Worm (Caenorhabditis elegans) whole organism, early embryonic: ENCODE data around the gene B0212.3.

Experiments used
- B0310.2 ChIP-seq: sonication (generic microtip); optimal IDR thresholded peaks from 2 replicates; lab custom pipeline; 2016; ENCODE audit warnings: mild to moderate bottlenecking, missing genetic modification characterization, missing compliant biosample characterization
- F13C5.2 ChIP-seq: sonication (generic microtip); optimal IDR thresholded peaks from 2 replicates; lab custom pipeline; 2017; ENCODE audit warnings: mild to moderate bottlenecking, missing genetic modification characterization, inconsistent platforms, missing compliant biosample characterization
- aly-1 ChIP-seq: sonication (generic microtip); optimal IDR thresholded peaks from 2 replicates; lab custom pipeline; 2016; ENCODE audit warnings: missing genetic modification characterization, missing compliant biosample characterization
- ama-1 ChIP-seq: fragments of 150-350 bp; optimal IDR thresholded peaks from 2 replicates; lab custom pipeline; 2014
- ceh-13 ChIP-seq: fragments of 200-800 bp; sonication (Bioruptor generic); optimal IDR thresholded peaks from 2 replicates; lab custom pipeline; 2018; ENCODE audit warnings: mild to moderate bottlenecking, missing genetic modification characterization, missing compliant biosample characterization
- ceh-36 ChIP-seq: sonication (generic microtip); optimal IDR thresholded peaks from 2 replicates; lab custom pipeline; 2016; ENCODE audit warnings: missing genetic modification characterization, inconsistent platforms, missing compliant biosample characterization
- ets-7 ChIP-seq: sonication (generic microtip); optimal IDR thresholded peaks from 2 replicates; lab custom pipeline; 2016; ENCODE audit warnings: missing genotype, missing genetic modification characterization, missing compliant biosample characterization
- flt-1 ChIP-seq: fragments of 200-800 bp; sonication (Bioruptor generic); IDR thresholded peaks from 2 replicates; pipeline ENCODE4 v1.3.6; 2022; ENCODE audit warnings: missing genetic modification characterization, missing compliant biosample characterization
- hmbx-1 ChIP-seq: sonication (generic microtip); optimal IDR thresholded peaks from 2 replicates; lab custom pipeline; 2016; ENCODE audit warnings: mild to moderate bottlenecking, missing genetic modification characterization, missing compliant biosample characterization
- hmg-4 ChIP-seq: fragments of 200-800 bp; sonication (Bioruptor generic); optimal IDR thresholded peaks from 2 replicates; lab custom pipeline; 2018; ENCODE audit warnings: mild to moderate bottlenecking, missing genetic modification characterization, missing compliant biosample characterization
- hnd-1 ChIP-seq: sonication (generic microtip); optimal IDR thresholded peaks from 2 replicates; lab custom pipeline; 2016; ENCODE audit warnings: missing genetic modification characterization, missing compliant biosample characterization
- pes-1 ChIP-seq: fragments of 200-800 bp; sonication (Bioruptor generic); IDR thresholded peaks from 2 replicates; pipeline ENCODE4 v1.3.6; 2022; ENCODE audit warnings: missing genetic modification reagents, missing genetic modification characterization, missing compliant biosample characterization
- scrt-1 ChIP-seq: fragments of 200-800 bp; sonication (Bioruptor generic); IDR thresholded peaks from 2 replicates; pipeline ENCODE4 v1.3.6; 2022; ENCODE audit warnings: missing genetic modification characterization, missing compliant biosample characterization
- sea-1 ChIP-seq: fragments of 200-800 bp; sonication (Bioruptor generic); conservative IDR thresholded peaks from 2 replicates; pipeline ENCODE4 v1.3.6; 2022; ENCODE audit warnings: missing genetic modification characterization, missing compliant biosample characterization
- tbx-11 ChIP-seq: fragments of 200-800 bp; sonication (Bioruptor generic); IDR thresholded peaks from 2 replicates; pipeline ENCODE4 v1.3.6; 2022; ENCODE audit warnings: missing genetic modification characterization, missing compliant biosample characterization
- tbx-37 ChIP-seq: fragments of 200-800 bp; sonication (Bioruptor generic); conservative IDR thresholded peaks from 2 replicates; pipeline ENCODE4 v1.3.6; 2022; ENCODE audit warnings: missing genetic modification reagents, missing genetic modification characterization, missing compliant biosample characterization
- tra-4 ChIP-seq: sonication (generic microtip); optimal IDR thresholded peaks from 2 replicates; lab custom pipeline; 2017; ENCODE audit warnings: missing genetic modification characterization, missing compliant biosample characterization

B0212.3 gene

DNA sequence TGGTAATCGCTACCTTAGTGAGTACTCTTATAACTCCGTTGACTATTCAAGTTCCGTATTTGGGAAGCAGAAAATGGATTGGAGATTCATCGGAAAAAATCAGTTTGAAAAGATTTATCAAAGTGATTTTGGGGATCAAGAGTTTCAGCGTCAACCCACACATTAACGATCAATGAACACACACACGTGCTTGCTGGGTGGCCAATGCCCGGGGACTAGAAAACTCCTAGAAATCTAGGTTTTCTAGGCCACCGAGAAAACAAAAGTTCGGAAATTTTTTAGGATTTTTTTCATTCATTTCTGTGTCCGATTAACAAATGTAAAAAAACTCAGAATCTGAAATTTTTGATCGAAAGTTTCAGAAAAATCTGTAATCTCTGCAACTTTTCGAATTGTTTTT is 34.0 kb upstream of the B0212.3 start:
- peak; percentile 41 for TF ChIP-seq ama-1 (lab: Kevin White, UChicago)
- TF ChIP-seq tra-4: no peak

DNA sequence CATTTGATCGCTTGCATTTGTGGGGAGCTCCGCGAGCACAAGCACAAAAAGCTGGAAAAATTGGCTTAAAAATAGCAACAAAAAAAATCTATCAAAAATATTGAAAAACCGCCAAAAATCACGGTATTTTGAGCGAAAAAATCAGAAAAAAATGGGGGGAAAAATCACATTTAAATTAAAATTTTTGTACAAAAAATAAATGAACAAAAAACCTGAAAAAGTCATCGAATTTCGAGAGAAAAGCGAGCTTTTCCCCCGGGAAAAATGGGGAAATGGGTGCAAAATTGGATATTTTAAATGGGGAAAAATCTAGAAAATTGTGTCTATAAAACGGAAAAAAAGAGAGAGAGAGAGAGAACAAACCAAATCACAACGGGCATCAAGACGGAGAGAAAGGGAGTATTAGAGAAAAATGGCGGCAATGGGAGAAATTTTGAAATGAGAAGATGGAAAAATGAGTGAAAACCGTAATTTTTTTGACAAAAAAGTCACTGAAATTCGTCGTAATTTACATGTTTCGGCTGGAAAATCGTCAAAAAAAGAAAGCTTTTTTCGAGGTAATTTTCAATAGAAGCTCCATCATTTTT is 30.4 kb upstream of the B0212.3 start, which contains the start of gene ced-10:
Gene ced-10 (minus strand): TSS at position 51 of the 587 bp plus-strand sequence.
- TF ChIP-seq ceh-36 (tag; lab: Kevin White, UChicago) (no peak), B0310.2 (no peak), hmg-4 (no peak), flt-1 (GFP tag; lab: Robert Waterston, UW) (no peak), tbx-37 (GFP tag; lab: Robert Waterston, UW) (no peak)

DNA sequence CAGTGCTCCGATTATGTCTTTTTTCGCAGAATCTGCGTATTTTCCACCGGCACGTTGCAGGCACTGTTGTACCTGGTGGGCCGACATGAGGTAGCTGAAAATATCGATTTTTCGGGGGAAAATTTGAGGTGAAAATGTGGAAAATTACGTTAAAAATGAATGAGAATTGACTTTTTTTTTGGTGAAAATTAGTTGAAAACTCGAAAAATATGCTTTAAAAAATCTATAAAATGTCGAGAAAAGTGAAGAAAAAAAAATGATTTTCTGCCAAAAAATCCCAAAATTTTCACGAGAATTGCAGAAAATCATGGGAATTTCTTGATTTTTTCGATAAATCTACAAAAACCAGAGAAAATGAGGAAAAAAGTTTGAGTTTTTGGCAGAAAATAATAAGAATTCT is 25.5 kb upstream of the B0212.3 start, which contains the start of gene tsg-101:
Gene tsg-101 (minus strand): TSS at position 101 of the 400 bp plus-strand sequence.
- TF ChIP-seq pes-1 (GFP tag; lab: Robert Waterston, UW): no peak
- no peak for TF ChIP-seq tra-4
- TF ChIP-seq tbx-37 (GFP tag; lab: Robert Waterston, UW): no peak
- TF ChIP-seq hmbx-1 (tag; lab: Kevin White, UChicago): no peak
- TF ChIP-seq hmg-4: no peak
- no peak for TF ChIP-seq flt-1 (GFP tag; lab: Robert Waterston, UW)
- no peak for TF ChIP-seq ets-7 (tag; lab: Kevin White, UChicago)
- no peak for TF ChIP-seq sea-1 (GFP tag; lab: Robert Waterston, UW)
- no peak for TF ChIP-seq B0310.2
- TF ChIP-seq ceh-13: no peak
- TF ChIP-seq tbx-11: no peak
- no peak for TF ChIP-seq ceh-36 (tag; lab: Kevin White, UChicago)
- TF ChIP-seq hnd-1 (tag; lab: Kevin White, UChicago): no peak
- no peak for TF ChIP-seq aly-1 (tag; lab: Kevin White, UChicago)
- no peak for TF ChIP-seq scrt-1
- TF ChIP-seq F13C5.2 (tag; lab: Kevin White, UChicago): no peak

DNA sequence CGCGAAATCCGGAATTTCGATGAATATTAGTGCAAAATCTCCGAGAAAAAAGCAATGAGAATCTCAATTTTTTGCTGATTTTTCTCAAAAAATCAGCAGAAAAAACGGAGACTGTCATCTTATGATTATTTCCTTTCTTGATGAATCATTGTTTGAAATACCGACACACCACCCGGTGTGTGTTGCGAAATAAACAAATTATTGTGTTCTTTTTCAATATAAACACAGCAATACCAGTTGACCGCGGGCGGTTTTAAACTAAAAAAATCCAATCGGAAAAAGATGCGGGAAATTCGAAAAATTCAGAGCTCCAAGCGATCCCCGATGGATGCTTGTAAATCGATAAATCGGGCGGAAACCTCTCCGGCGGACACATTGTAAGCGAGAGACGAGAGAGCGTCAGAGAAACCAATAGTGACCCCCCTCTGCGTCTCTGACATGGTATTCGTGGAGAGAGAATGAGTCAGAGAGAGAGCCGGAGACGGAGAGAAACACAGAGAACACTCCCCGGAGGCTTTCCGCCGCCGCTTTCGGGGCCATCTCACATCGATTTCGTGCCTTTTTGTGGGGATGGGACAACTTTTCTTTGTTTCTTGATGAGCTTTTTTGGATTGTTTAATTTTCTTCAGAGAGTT is 24.4 kb upstream of the B0212.3 start:
- TF ChIP-seq flt-1 (GFP tag; lab: Robert Waterston, UW) (no peak), hmg-4 (peak; percentile 65)

DNA sequence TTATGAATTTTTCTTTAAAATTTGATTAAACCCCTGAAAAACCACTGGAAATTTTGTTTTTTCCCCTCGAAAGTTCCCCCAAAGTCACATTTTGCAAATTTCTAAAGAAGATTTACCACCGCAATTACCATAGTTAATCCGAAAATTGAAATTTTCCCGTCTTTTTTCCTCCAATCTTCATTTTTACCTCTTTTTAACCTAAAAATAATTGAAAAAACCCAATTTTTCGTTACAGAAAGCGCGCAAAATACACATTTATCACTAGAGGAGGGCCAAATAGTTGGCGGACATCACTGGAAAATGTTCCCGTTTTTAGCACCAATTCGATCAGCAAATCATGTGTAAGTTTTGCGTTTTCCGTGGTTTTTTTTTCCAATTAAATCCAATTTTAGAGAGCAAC is 23.4 kb upstream of the B0212.3 start, which contains the start of gene unc-33:
Gene unc-33 (plus strand): TSS at position 301 of the 400 bp plus-strand sequence.
- no peak for TF ChIP-seq hnd-1 (tag; lab: Kevin White, UChicago)
- no peak for TF ChIP-seq ama-1 (lab: Kevin White, UChicago)
- TF ChIP-seq tra-4: no peak
- TF ChIP-seq flt-1 (GFP tag; lab: Robert Waterston, UW): no peak
- TF ChIP-seq pes-1 (GFP tag; lab: Robert Waterston, UW): no peak
- TF ChIP-seq ceh-36 (tag; lab: Kevin White, UChicago): no peak
- TF ChIP-seq tbx-37 (GFP tag; lab: Robert Waterston, UW): no peak
- no peak for TF ChIP-seq ceh-13
- no peak for TF ChIP-seq hmg-4
- TF ChIP-seq tbx-11: no peak
- TF ChIP-seq ets-7 (tag; lab: Kevin White, UChicago): no peak
- TF ChIP-seq aly-1 (tag; lab: Kevin White, UChicago): no peak
- TF ChIP-seq B0310.2: no peak
- TF ChIP-seq hmbx-1 (tag; lab: Kevin White, UChicago): no peak
- TF ChIP-seq sea-1 (GFP tag; lab: Robert Waterston, UW): no peak
- TF ChIP-seq scrt-1: no peak
- TF ChIP-seq F13C5.2 (tag; lab: Kevin White, UChicago): no peak

ce11 chrIV:3517582-3517981 is 22.4 kb upstream of the B0212.3 start:
- no peak for TF ChIP-seq F13C5.2 (tag; lab: Kevin White, UChicago)

- TF ChIP-seq ama-1 (lab: Kevin White, UChicago): no peak
- TF ChIP-seq tbx-11: no peak
- TF ChIP-seq ceh-36 (tag; lab: Kevin White, UChicago): no peak
- no peak for TF ChIP-seq hmg-4
- TF ChIP-seq scrt-1: no peak
- no peak for TF ChIP-seq flt-1 (GFP tag; lab: Robert Waterston, UW)
- TF ChIP-seq hmbx-1 (tag; lab: Kevin White, UChicago): no peak
- TF ChIP-seq aly-1 (tag; lab: Kevin White, UChicago): no peak
- TF ChIP-seq sea-1 (GFP tag; lab: Robert Waterston, UW): no peak
- TF ChIP-seq tbx-37 (GFP tag; lab: Robert Waterston, UW): no peak
- no peak for TF ChIP-seq ets-7 (tag; lab: Kevin White, UChicago)
- TF ChIP-seq B0310.2: no peak
- no peak for TF ChIP-seq hnd-1 (tag; lab: Kevin White, UChicago)
- TF ChIP-seq ceh-13: no peak
- TF ChIP-seq tra-4: no peak
- TF ChIP-seq pes-1 (GFP tag; lab: Robert Waterston, UW): no peak
- no peak for TF ChIP-seq F13C5.2 (tag; lab: Kevin White, UChicago)
These were observed 20.6 kb upstream of the B0212.3 start for ce11 chrIV:3519352-3519751.

- TF ChIP-seq tra-4 (no peak), hmg-4 (no peak), ets-7 (tag; lab: Kevin White, UChicago) (no peak), tbx-37 (GFP tag; lab: Robert Waterston, UW) (no peak), B0310.2 (no peak), scrt-1 (no peak), pes-1 (GFP tag; lab: Robert Waterston, UW) (no peak), F13C5.2 (tag; lab: Kevin White, UChicago) (no peak)
These were observed 19.6 kb upstream of the B0212.3 start for ce11 chrIV:3520374-3520773.
